Worm (Caenorhabditis elegans) whole organism, late embryonic: ENCODE measurements around the gene Y42G9A.3.

Experiments used
- ceh-22 ChIP-seq: sonication (generic microtip); optimal IDR thresholded peaks from 2 replicates; lab custom pipeline; 2017; ENCODE audit warnings: missing biosample characterization, missing genetic modification characterization
- ceh-34 ChIP-seq: sonication (generic microtip); optimal IDR thresholded peaks from 2 replicates; lab custom pipeline; 2016; ENCODE audit warnings: mild to moderate bottlenecking, missing genetic modification characterization, missing compliant biosample characterization
- fkh-10 ChIP-seq: fragments of 150-350 bp; optimal IDR thresholded peaks from 2 replicates; lab custom pipeline; 2014; ENCODE audit warnings: missing biosample characterization, missing genetic modification reagents, missing genetic modification characterization
- odd-2 ChIP-seq: sonication (generic microtip); optimal IDR thresholded peaks from 2 replicates; lab custom pipeline; 2017; ENCODE audit warnings: antibody characterized with exemption, mild to moderate bottlenecking, missing genetic modification characterization, missing compliant biosample characterization
- sox-2 ChIP-seq: fragments of 200-800 bp; sonication (Bioruptor generic); IDR thresholded peaks from 2 replicates; pipeline ENCODE4 v1.3.6; 2022; ENCODE audit warnings: missing genetic modification reagents, missing genetic modification characterization, missing compliant biosample characterization

The Y42G9A.3 gene

DNA sequence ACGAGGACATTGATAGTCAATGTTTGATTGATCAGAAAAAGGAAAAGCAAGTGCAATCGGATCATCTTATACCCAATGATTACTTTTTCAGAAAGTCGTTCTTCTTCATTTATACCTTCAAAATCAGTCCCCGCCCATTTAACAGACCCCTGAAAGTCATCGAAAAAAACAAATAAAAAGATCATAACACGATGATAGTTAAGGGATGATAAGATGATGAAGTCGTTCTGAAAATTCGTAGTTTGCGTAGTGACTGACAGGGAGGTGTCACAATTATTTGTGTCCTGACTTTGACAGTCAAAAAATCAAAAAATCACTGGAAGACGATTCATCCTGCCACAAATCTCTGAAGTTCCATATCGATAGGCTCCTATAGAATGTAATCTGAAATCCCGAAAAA lies 48.4 kb downstream of the Y42G9A.3 start, which contains the start of gene ugt-66:
ugt-66 (minus strand) TSS at position 101 of the 400 bp plus-strand sequence.
- TF ChIP-seq ceh-34 (tag; lab: Kevin White, UChicago) = no peak
- no peak for TF ChIP-seq ceh-22 (tag; lab: Kevin White, UChicago)

ce11 chrIII:6195718-6196117 lies 49.7 kb downstream of the Y42G9A.3 start:
- TF ChIP-seq sox-2 (GFP tag; lab: Robert Waterston, UW) (no peak), fkh-10 (GFP tag; lab: Kevin White, UChicago) (no peak), odd-2 (tag; lab: Kevin White, UChicago) (no peak)
